Fruit fly (Drosophila melanogaster): Measurements from ENCODE around the gene Cortactin.

DNA sequence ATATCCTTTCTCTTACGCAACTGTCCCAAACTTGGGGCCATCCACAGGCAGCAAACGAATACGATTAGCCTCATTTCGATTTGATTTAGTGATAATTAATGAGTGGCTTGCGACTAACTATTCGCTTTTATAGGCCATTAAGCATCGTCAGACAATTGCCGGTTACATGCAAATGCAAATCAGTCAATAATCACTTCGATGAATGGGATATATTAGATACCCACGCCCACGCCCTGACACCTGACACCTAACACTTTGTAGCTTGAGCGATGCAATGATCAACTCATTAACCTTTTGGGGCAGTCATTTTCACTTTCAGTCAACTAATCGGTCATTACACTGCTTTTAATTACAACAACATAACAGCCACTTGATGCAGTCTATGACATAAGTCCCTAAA is 13.4 kb downstream of the Cortactin start, which contains the start of gene Jhbp15:
- TF ChIP-seq CG8478 (optimal IDR thresholded peaks at IDR 0.05) (no peak), CTCF (optimal IDR thresholded peaks at IDR 0.05) (no peak)

All from S2 (cell line).